Fruit fly (Drosophila melanogaster): Measurements from ENCODE around the gene Sr-CIII.

The Sr-CIII gene

dm6 chr2L:4116656-4117055 is 3.5 kb upstream of the Sr-CIII start:
- TF ChIP-seq CG8301 (tag; optimal IDR thresholded peaks at IDR 0.05): no peak
- no peak for TF ChIP-seq fd96Ca (GFP tag; IDR thresholded peaks at IDR 0.05)
- TF ChIP-seq CG13204 (GFP tag; optimal IDR thresholded peaks at IDR 0.05): no peak
- no peak for TF ChIP-seq CG8159 (tag; optimal IDR thresholded peaks at IDR 0.05)
- no peak for TF ChIP-seq EcR (GFP tag; optimal IDR thresholded peaks at IDR 0.05)
- TF ChIP-seq CG10348 (GFP tag; IDR thresholded peaks at IDR 0.05): no peak
- TF ChIP-seq Pif1B (GFP tag; optimal IDR thresholded peaks at IDR 0.05): no peak
- TF ChIP-seq CG17806 (tag; optimal IDR thresholded peaks at IDR 0.05): no peak
- TF ChIP-seq rn (GFP tag; IDR thresholded peaks at IDR 0.05): no peak
- no peak for TF ChIP-seq CG9948 (tag; optimal IDR thresholded peaks at IDR 0.05)
- no peak for TF ChIP-seq gl (tag; optimal IDR thresholded peaks at IDR 0.05)
- no peak for TF ChIP-seq CG4496 (GFP tag; IDR thresholded peaks at IDR 0.05)
- no peak for TF ChIP-seq D1 (tag; optimal IDR thresholded peaks at IDR 0.05)
- TF ChIP-seq CG12605 (GFP tag; IDR thresholded peaks at IDR 0.05): no peak

dm6 chr2L:4118983-4119670 is 1.0 kb upstream of the Sr-CIII start:
- peak; percentile 66 for TF ChIP-seq Pif1B (GFP tag; optimal IDR thresholded peaks at IDR 0.05)
- peak; percentile 1 for TF ChIP-seq CG13204 (GFP tag; optimal IDR thresholded peaks at IDR 0.05)
- TF ChIP-seq CG15710 (tag; optimal IDR thresholded peaks at IDR 0.05): peak; percentile 79
- TF ChIP-seq CG12605 (GFP tag; IDR thresholded peaks at IDR 0.05): peak; percentile 53
- no peak for TF ChIP-seq gl (tag; optimal IDR thresholded peaks at IDR 0.05)
- no peak for TF ChIP-seq fd96Ca (GFP tag; IDR thresholded peaks at IDR 0.05)
- TF ChIP-seq CG14655 (GFP tag; optimal IDR thresholded peaks at IDR 0.05): peak; percentile 52
- peak; percentile 70 for TF ChIP-seq Snoo (tag; optimal IDR thresholded peaks at IDR 0.05)
- peak; percentile 65 for TF ChIP-seq CG32121 (GFP tag; IDR thresholded peaks at IDR 0.05)
- peak; percentile 61 for TF ChIP-seq Pif1A (GFP tag; optimal IDR thresholded peaks at IDR 0.05)
- peak; percentile 46; the same call in 1 of the 2 replicates for TF ChIP-seq Ets98B (GFP tag; IDR thresholded peaks at IDR 0.05)
- peak; percentile 33 for TF ChIP-seq CG8301 (tag; optimal IDR thresholded peaks at IDR 0.05)
- peak; percentile 67; the same call in 2 of the 3 replicates for TF ChIP-seq CG4496 (GFP tag; IDR thresholded peaks at IDR 0.05)
- TF ChIP-seq CG34367 (tag; optimal IDR thresholded peaks at IDR 0.05): peak; percentile 57
- peak; percentile 74 for TF ChIP-seq CG8159 (tag; optimal IDR thresholded peaks at IDR 0.05)
- no peak for TF ChIP-seq rn (GFP tag; IDR thresholded peaks at IDR 0.05)
- TF ChIP-seq D1 (tag; optimal IDR thresholded peaks at IDR 0.05): no peak
- no peak for TF ChIP-seq EcR (GFP tag; optimal IDR thresholded peaks at IDR 0.05)
- TF ChIP-seq CG17806 (tag; optimal IDR thresholded peaks at IDR 0.05): peak; percentile 65
- TF ChIP-seq CG10348 (GFP tag; IDR thresholded peaks at IDR 0.05): no peak
- TF ChIP-seq CG9948 (tag; optimal IDR thresholded peaks at IDR 0.05): peak; percentile 63

- no peak for TF ChIP-seq CG34367 (tag; optimal IDR thresholded peaks at IDR 0.05)
- TF ChIP-seq fd96Ca (GFP tag; IDR thresholded peaks at IDR 0.05): no peak
- no peak for TF ChIP-seq CG32121 (GFP tag; IDR thresholded peaks at IDR 0.05)
- no peak for TF ChIP-seq Ets98B (GFP tag; IDR thresholded peaks at IDR 0.05)
- TF ChIP-seq Pif1A (GFP tag; optimal IDR thresholded peaks at IDR 0.05): no peak
These were observed 1.3 kb downstream of the Sr-CIII start, which contains the start of gene Sr-CI for dm6 chr2L:4121402-4121801. Sr-CI (plus strand) TSS chr2L:4121702.

dm6 chr2L:4123050-4123449 is 2.9 kb downstream of the Sr-CIII start:
- TF ChIP-seq Pif1B (GFP tag; optimal IDR thresholded peaks at IDR 0.05) (no peak), EcR (GFP tag; optimal IDR thresholded peaks at IDR 0.05) (no peak), CG14655 (GFP tag; optimal IDR thresholded peaks at IDR 0.05) (no peak), CG32121 (GFP tag; IDR thresholded peaks at IDR 0.05) (no peak), CG12605 (GFP tag; IDR thresholded peaks at IDR 0.05) (no peak), CG34367 (tag; optimal IDR thresholded peaks at IDR 0.05) (no peak), CG15710 (tag; optimal IDR thresholded peaks at IDR 0.05) (no peak), CG17806 (tag; optimal IDR thresholded peaks at IDR 0.05) (no peak), Pif1A (GFP tag; optimal IDR thresholded peaks at IDR 0.05) (no peak), D1 (tag; optimal IDR thresholded peaks at IDR 0.05) (no peak), Snoo (tag; optimal IDR thresholded peaks at IDR 0.05) (no peak)

DNA sequence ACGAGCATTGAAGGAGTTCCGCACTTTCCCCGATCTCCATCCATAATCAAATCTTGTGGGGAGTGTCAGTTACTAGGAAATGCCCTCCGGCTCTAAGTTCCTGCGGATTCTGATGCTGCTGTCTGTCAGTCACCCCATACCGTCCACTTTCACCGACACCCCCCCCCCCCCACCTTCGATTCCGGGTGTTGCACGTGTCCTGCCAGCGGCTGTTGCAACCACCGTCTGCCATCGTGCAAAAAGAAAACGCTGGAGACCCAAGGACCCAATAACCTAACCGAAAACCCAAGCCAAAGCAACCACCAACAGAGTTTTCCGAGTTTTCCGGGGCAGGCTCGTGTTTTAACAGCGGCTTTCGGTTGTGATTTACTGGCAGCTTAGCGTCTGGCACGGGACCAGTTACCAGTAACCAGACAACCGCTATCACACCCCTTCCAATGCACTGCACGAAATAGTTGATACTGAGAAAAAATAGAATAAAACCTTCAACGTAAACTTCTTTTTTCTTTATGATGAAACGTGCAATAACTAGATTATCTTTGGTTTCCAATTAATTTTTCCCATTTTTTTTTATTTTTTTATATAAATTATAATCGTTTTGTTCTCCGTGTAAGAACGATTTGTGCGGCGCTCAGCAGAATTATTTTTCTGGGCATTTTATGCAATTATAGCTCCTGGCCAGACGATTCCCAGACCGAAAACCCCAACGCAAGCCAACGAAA is 4.6 kb downstream of the Sr-CIII start:
- no peak for TF ChIP-seq D1 (tag; optimal IDR thresholded peaks at IDR 0.05)
- TF ChIP-seq CG12605 (GFP tag; IDR thresholded peaks at IDR 0.05): no peak
- no peak for TF ChIP-seq CG32121 (GFP tag; IDR thresholded peaks at IDR 0.05)
- TF ChIP-seq CG8159 (tag; optimal IDR thresholded peaks at IDR 0.05): peak; percentile 32
- no peak for TF ChIP-seq CG13204 (GFP tag; optimal IDR thresholded peaks at IDR 0.05)
- TF ChIP-seq CG15710 (tag; optimal IDR thresholded peaks at IDR 0.05): peak; percentile 18

DNA sequence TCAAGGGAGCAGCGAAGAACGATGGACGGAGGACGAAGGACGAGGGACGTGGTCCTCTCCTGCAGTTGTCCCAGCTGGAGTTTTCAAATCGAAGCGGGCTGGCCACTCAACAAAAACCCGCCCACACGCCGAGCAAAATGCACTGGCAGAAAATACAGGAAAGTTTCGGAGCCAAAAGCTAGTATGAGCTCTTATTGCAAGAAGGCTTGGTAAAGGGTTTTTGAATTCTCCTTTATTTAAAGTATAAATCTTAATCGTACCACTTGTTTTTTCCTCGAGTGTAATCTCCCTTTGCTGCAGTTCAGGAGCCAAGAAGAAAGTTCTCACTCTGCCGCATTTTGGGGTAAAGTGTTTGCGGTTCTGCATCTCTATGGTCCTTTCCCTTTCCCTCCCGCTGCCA is 8.7 kb downstream of the Sr-CIII start:
- TF ChIP-seq CG15710 (tag; optimal IDR thresholded peaks at IDR 0.05): peak; percentile 1
- TF ChIP-seq EcR (GFP tag; optimal IDR thresholded peaks at IDR 0.05): no peak
- peak; percentile 21 for TF ChIP-seq CG8159 (tag; optimal IDR thresholded peaks at IDR 0.05)

All from whole organism, pupa.